Worm (Caenorhabditis elegans) whole organism, late embryonic: ENCODE measurements around the gene ZK757.10.

Source experiments
- C08G9.2 ChIP-seq: sonication (generic microtip); optimal IDR thresholded peaks from 2 replicates; lab custom pipeline; 2016; ENCODE audit warnings: mild to moderate bottlenecking, missing genetic modification characterization, moderate library complexity, missing compliant biosample characterization
- C38D4.7 ChIP-seq: fragments of 200-800 bp; sonication (Bioruptor generic); optimal IDR thresholded peaks from 2 replicates; lab custom pipeline; 2018; ENCODE audit warnings: mild to moderate bottlenecking, missing genetic modification characterization, moderate library complexity, missing compliant biosample characterization
- F13H6.1 ChIP-seq: sonication (generic microtip); optimal IDR thresholded peaks from 2 replicates; lab custom pipeline; 2016; ENCODE audit warnings: missing genetic modification characterization, missing compliant biosample characterization
- K02D7.2 ChIP-seq: sonication (generic microtip); optimal IDR thresholded peaks from 2 replicates; lab custom pipeline; 2017; ENCODE audit warnings: mild to moderate bottlenecking, missing genetic modification characterization, missing compliant biosample characterization
- K09A11.1 ChIP-seq: sonication (generic microtip); optimal IDR thresholded peaks from 2 replicates; lab custom pipeline; 2017; ENCODE audit warnings: antibody characterized with exemption, mild to moderate bottlenecking, missing genetic modification characterization, missing compliant biosample characterization; ENCODE audit not compliant: insufficient read depth
- ama-1 ChIP-seq: fragments of 150-350 bp; optimal IDR thresholded peaks from 2 replicates; lab custom pipeline; 2014
- ceh-18 ChIP-seq: sonication (generic microtip); optimal IDR thresholded peaks from 2 replicates; lab custom pipeline; 2016; ENCODE audit warnings: missing genetic modification characterization, missing compliant biosample characterization
- ceh-24 ChIP-seq: sonication (generic microtip); optimal IDR thresholded peaks from 2 replicates; lab custom pipeline; 2016; ENCODE audit warnings: mild to moderate bottlenecking, missing genetic modification characterization, missing compliant biosample characterization
- ceh-30 ChIP-seq: fragments of 150-350 bp; optimal IDR thresholded peaks from 2 replicates; lab custom pipeline; 2014; ENCODE audit warnings: missing biosample characterization, missing genetic modification characterization
- ceh-34 ChIP-seq: sonication (generic microtip); optimal IDR thresholded peaks from 2 replicates; lab custom pipeline; 2016; ENCODE audit warnings: mild to moderate bottlenecking, missing genetic modification characterization, missing compliant biosample characterization
- ceh-45 ChIP-seq: fragments of 200-800 bp; sonication (Bioruptor generic); IDR thresholded peaks from 2 replicates; pipeline ENCODE4 v1.3.6; 2022; ENCODE audit warnings: missing genetic modification reagents, missing genetic modification characterization, missing compliant biosample characterization
- ceh-48 ChIP-seq: sonication (generic microtip); optimal IDR thresholded peaks from 2 replicates; lab custom pipeline; 2016; ENCODE audit warnings: missing genetic modification characterization, inconsistent platforms, missing compliant biosample characterization
- ceh-6 ChIP-seq: fragments of 200-800 bp; sonication (Bioruptor generic); optimal IDR thresholded peaks from 2 replicates; lab custom pipeline; 2018; ENCODE audit warnings: mild to moderate bottlenecking, missing genetic modification characterization, missing compliant biosample characterization
- che-1 ChIP-seq: sonication (generic microtip); optimal IDR thresholded peaks from 2 replicates; lab custom pipeline; 2016; ENCODE audit warnings: mild to moderate bottlenecking, missing genetic modification characterization, missing compliant biosample characterization
- dve-1 ChIP-seq: sonication (generic microtip); optimal IDR thresholded peaks from 2 replicates; lab custom pipeline; 2017; ENCODE audit warnings: antibody characterized with exemption, mild to moderate bottlenecking, missing genetic modification characterization, missing compliant biosample characterization
- elt-4 ChIP-seq: sonication (generic microtip); optimal IDR thresholded peaks from 2 replicates; lab custom pipeline; 2016; ENCODE audit warnings: missing genetic modification characterization, missing compliant biosample characterization
- ets-4 ChIP-seq: sonication (generic microtip); optimal IDR thresholded peaks from 2 replicates; lab custom pipeline; 2016; ENCODE audit warnings: missing genetic modification characterization, missing compliant biosample characterization
- eyg-1 ChIP-seq: sonication (generic microtip); optimal IDR thresholded peaks from 2 replicates; lab custom pipeline; 2016; ENCODE audit warnings: missing genotype, missing genetic modification characterization, missing compliant biosample characterization
- fax-1 ChIP-seq: sonication (generic microtip); optimal IDR thresholded peaks from 2 replicates; lab custom pipeline; 2016; ENCODE audit warnings: missing genotype, missing genetic modification characterization, missing compliant biosample characterization
- hlh-13 ChIP-seq: fragments of 200-800 bp; sonication (Bioruptor generic); optimal IDR thresholded peaks from 2 replicates; lab custom pipeline; 2018; ENCODE audit warnings: mild to moderate bottlenecking, missing genetic modification characterization, missing compliant biosample characterization
- lim-6 ChIP-seq: sonication (generic microtip); optimal IDR thresholded peaks from 2 replicates; lab custom pipeline; 2016; ENCODE audit warnings: missing genetic modification characterization, missing compliant biosample characterization
- lin-11 ChIP-seq: fragments of 200-800 bp; sonication (Bioruptor generic); optimal IDR thresholded peaks from 2 replicates; lab custom pipeline; 2018; ENCODE audit warnings: mild to moderate bottlenecking, missing genetic modification characterization, missing compliant biosample characterization
- madf-2 ChIP-seq: sonication (generic microtip); optimal IDR thresholded peaks from 2 replicates; lab custom pipeline; 2017; ENCODE audit warnings: missing genetic modification characterization, missing compliant biosample characterization
- nfya-1 ChIP-seq: sonication (generic microtip); optimal IDR thresholded peaks from 2 replicates; lab custom pipeline; 2017; ENCODE audit warnings: missing genetic modification characterization, mild to moderate bottlenecking, missing compliant biosample characterization, antibody characterized with exemption, moderate library complexity
- nhr-232 ChIP-seq: sonication (generic microtip); optimal IDR thresholded peaks from 2 replicates; lab custom pipeline; 2016; ENCODE audit warnings: missing genetic modification characterization, missing compliant biosample characterization
- npax-4 ChIP-seq: sonication (generic microtip); optimal IDR thresholded peaks from 2 replicates; lab custom pipeline; 2016; ENCODE audit warnings: missing genetic modification characterization, missing compliant biosample characterization
- pax-1 ChIP-seq: fragments of 150-350 bp; optimal IDR thresholded peaks from 2 replicates; lab custom pipeline; 2014; ENCODE audit warnings: missing biosample characterization, missing genetic modification characterization
- pha-4 ChIP-seq: fragments of 150-350 bp; optimal IDR thresholded peaks from 2 replicates; lab custom pipeline; 2018; ENCODE audit warnings: missing biosample characterization, missing genetic modification reagents, missing genetic modification characterization
- pqm-1 ChIP-seq: sonication (generic microtip); optimal IDR thresholded peaks from 2 replicates; lab custom pipeline; 2016; ENCODE audit warnings: missing genetic modification characterization, missing compliant biosample characterization
- ref-2 ChIP-seq: sonication (generic microtip); optimal IDR thresholded peaks from 2 replicates; lab custom pipeline; 2016; ENCODE audit warnings: missing genetic modification characterization, missing compliant biosample characterization
- rnt-1 ChIP-seq: sonication (generic microtip); optimal IDR thresholded peaks from 2 replicates; lab custom pipeline; 2016; ENCODE audit warnings: missing genetic modification characterization, missing compliant biosample characterization
- sdc-2 ChIP-seq: sonication (generic microtip); optimal IDR thresholded peaks from 2 replicates; lab custom pipeline; 2016; ENCODE audit warnings: missing genotype, missing genetic modification characterization, missing compliant biosample characterization
- sox-4 ChIP-seq: sonication (generic microtip); optimal IDR thresholded peaks from 2 replicates; lab custom pipeline; 2017; ENCODE audit warnings: mild to moderate bottlenecking, missing genetic modification characterization, inconsistent platforms, missing compliant biosample characterization
- tbx-2 ChIP-seq: sonication (generic microtip); optimal IDR thresholded peaks from 2 replicates; lab custom pipeline; 2016; ENCODE audit warnings: missing genetic modification characterization, missing compliant biosample characterization
- tbx-7 ChIP-seq: sonication (generic microtip); optimal IDR thresholded peaks from 2 replicates; lab custom pipeline; 2016; ENCODE audit warnings: missing genotype, missing genetic modification characterization, missing compliant biosample characterization
- unc-42 ChIP-seq: sonication (generic microtip); optimal IDR thresholded peaks from 2 replicates; lab custom pipeline; 2016; ENCODE audit warnings: missing genotype, missing genetic modification characterization, missing compliant biosample characterization
- ztf-16 ChIP-seq: sonication (generic microtip); optimal IDR thresholded peaks from 2 replicates; lab custom pipeline; 2017; ENCODE audit warnings: missing genetic modification characterization, missing compliant biosample characterization

Gene ZK757.10

ce11 chrIII:9908769-9909168, 31.7 kb downstream of the ZK757.10 start:
- TF ChIP-seq ceh-45 (GFP tag; lab: Robert Waterston, UW) (no peak), C38D4.7 (GFP tag; lab: Kevin White, UChicago) (no peak), lim-6 (tag; lab: Kevin White, UChicago) (no peak), ceh-24 (tag; lab: Kevin White, UChicago) (no peak), fax-1 (tag; lab: Kevin White, UChicago) (no peak), ref-2 (tag; lab: Kevin White, UChicago) (no peak), F13H6.1 (no peak), pha-4 (tag; lab: Kevin White, UChicago) (no peak)

ce11 chrIII:9910608-9911479, 33.8 kb downstream of the ZK757.10 start, which contains the start of the genes cyld-1 and F40F12.9:
Gene cyld-1, minus strand, starts transcription at chrIII:9910658.
Gene F40F12.9, plus strand, starts transcription at chrIII:9911328.
- TF ChIP-seq ceh-30 (tag; lab: Kevin White, UChicago) (no peak), ztf-16 (no peak), tbx-7 (tag; lab: Kevin White, UChicago) (no peak), tbx-2 (tag; lab: Kevin White, UChicago) (no peak), sdc-2 (tag; lab: Kevin White, UChicago) (no peak), C08G9.2 (no peak), rnt-1 (no peak), dve-1 (tag; lab: Kevin White, UChicago) (no peak), eyg-1 (tag; lab: Kevin White, UChicago) (no peak)

ce11 chrIII:9912501-9912900, 35.5 kb downstream of the ZK757.10 start:
- TF ChIP-seq K09A11.1 (no peak), nfya-1 (tag; lab: Kevin White, UChicago) (no peak), eyg-1 (tag; lab: Kevin White, UChicago) (no peak), madf-2 (tag; lab: Kevin White, UChicago) (no peak), ceh-48 (tag; lab: Kevin White, UChicago) (no peak), tbx-2 (tag; lab: Kevin White, UChicago) (no peak), unc-42 (tag; lab: Kevin White, UChicago) (no peak), pax-1 (no peak), ceh-18 (tag; lab: Kevin White, UChicago) (no peak), ceh-34 (tag; lab: Kevin White, UChicago) (no peak), pqm-1 (tag; lab: Kevin White, UChicago) (no peak), ceh-6 (no peak), che-1 (tag; lab: Kevin White, UChicago) (no peak), lin-11 (no peak), sox-4 (tag; lab: Kevin White, UChicago) (no peak), ceh-45 (GFP tag; lab: Robert Waterston, UW) (no peak), hlh-13 (GFP tag; lab: Kevin White, UChicago) (no peak), elt-4 (tag; lab: Kevin White, UChicago) (no peak), ref-2 (tag; lab: Kevin White, UChicago) (no peak)

ce11 chrIII:9912998-9913397, 35.9 kb downstream of the ZK757.10 start:
- TF ChIP-seq npax-4 (tag; lab: Kevin White, UChicago) (no peak), ztf-16 (no peak), ama-1 (no peak), ceh-45 (GFP tag; lab: Robert Waterston, UW) (no peak), K02D7.2 (tag; lab: Kevin White, UChicago) (no peak), nhr-232 (tag; lab: Kevin White, UChicago) (no peak), ets-4 (tag; lab: Kevin White, UChicago) (no peak)
